Fruit fly (Drosophila melanogaster): ENCODE measurements around the gene cact.

Gene cact

dm6 chr2L:16326892-16327291, 885 bp upstream of the cact start, which contains the start of gene CG4278 (continued):
- TF ChIP-seq sug (tag; optimal IDR thresholded peaks at IDR 0.05) (no peak), slbo (GFP tag; IDR thresholded peaks at IDR 0.05) (no peak), vnd (GFP tag; IDR thresholded peaks at IDR 0.05; ENCODE audit: partially characterized antibody) (no peak), PHDP (tag; optimal IDR thresholded peaks at IDR 0.05) (no peak), CG30020 (tag; optimal IDR thresholded peaks at IDR 0.05) (peak; percentile 0), tup (GFP tag; optimal IDR thresholded peaks at IDR 0.05) (no peak), CG1603 (tag; optimal IDR thresholded peaks at IDR 0.05) (peak; percentile 42), ro (GFP tag; IDR thresholded peaks at IDR 0.05) (no peak), h (optimal IDR thresholded peaks at IDR 0.05) (no peak), CG31224 (GFP tag; IDR thresholded peaks at IDR 0.05) (no peak), CG17359 (tag; optimal IDR thresholded peaks at IDR 0.05) (no peak), mld (GFP tag; IDR thresholded peaks at IDR 0.05; ENCODE audit: partially characterized antibody) (no peak), tll (GFP tag; optimal IDR thresholded peaks at IDR 0.05) (peak in 1 of 2 experiments; percentile 55), Fer2 (tag; optimal IDR thresholded peaks at IDR 0.05) (no peak), CG18764 (GFP tag; optimal IDR thresholded peaks at IDR 0.05) (no peak), CG4730 (GFP tag; IDR thresholded peaks at IDR 0.05) (no peak), chinmo (GFP tag; IDR thresholded peaks at IDR 0.05; ENCODE audit: partially characterized antibody) (no peak), esg (GFP tag; conservative IDR thresholded peaks at IDR 0.05) (no peak), CG11723 (GFP tag; optimal IDR thresholded peaks at IDR 0.05) (no peak), Taf1 (GFP tag; IDR thresholded peaks at IDR 0.05) (no peak), kah (GFP tag; optimal IDR thresholded peaks at IDR 0.05) (no peak), HLHmδ (GFP tag; optimal IDR thresholded peaks at IDR 0.05) (no peak), CG10959 (GFP tag; IDR thresholded peaks at IDR 0.05) (no peak), CG10462 (GFP tag; optimal IDR thresholded peaks at IDR 0.05) (no peak), tgo (GFP tag; IDR thresholded peaks at IDR 0.05) (no peak), CG10267 (tag; optimal IDR thresholded peaks at IDR 0.05) (peak; percentile 10), cad (GFP tag; optimal IDR thresholded peaks at IDR 0.05) (no peak), CG8765 (GFP tag; IDR thresholded peaks at IDR 0.05) (no peak), ssp (GFP tag; IDR thresholded peaks at IDR 0.05) (no peak), CG18262 (tag; optimal IDR thresholded peaks at IDR 0.05) (no peak), Deaf1 (tag; optimal IDR thresholded peaks at IDR 0.05) (no peak), CG17186 (GFP tag; optimal IDR thresholded peaks at IDR 0.05) (peak; percentile 2), sisA (GFP tag; IDR thresholded peaks at IDR 0.05) (no peak), so (GFP tag; IDR thresholded peaks at IDR 0.05) (no peak), Mrtf (GFP tag; IDR thresholded peaks at IDR 0.05) (no peak), CG33213 (GFP tag; optimal IDR thresholded peaks at IDR 0.05) (no peak), fd102C (GFP tag; optimal IDR thresholded peaks at IDR 0.05) (no peak), E2f2 (GFP tag; IDR thresholded peaks at IDR 0.05) (peak; percentile 89), Ets97D (GFP tag; optimal IDR thresholded peaks at IDR 0.05) (no peak), CG6791 (GFP tag; IDR thresholded peaks at IDR 0.05; ENCODE audit: partially characterized antibody) (no peak), CG12071 (GFP tag; optimal IDR thresholded peaks at IDR 0.05) (no peak), Ada2b (GFP tag; IDR thresholded peaks at IDR 0.05) (no peak), jumu (GFP tag; optimal IDR thresholded peaks at IDR 0.05) (no peak), ac (GFP tag; optimal IDR thresholded peaks at IDR 0.05) (no peak), BEAF-32 (GFP tag; optimal IDR thresholded peaks at IDR 0.05) (peak; percentile 13), Neu2 (GFP tag; optimal IDR thresholded peaks at IDR 0.05; ENCODE audit: borderline replicate concordance) (no peak), toy (GFP tag; IDR thresholded peaks at IDR 0.05) (no peak), lab (GFP tag; optimal IDR thresholded peaks at IDR 0.05) (no peak), CG17361 (GFP tag; IDR thresholded peaks at IDR 0.05) (no peak), chn (GFP tag; optimal IDR thresholded peaks at IDR 0.05) (no peak), pzg (GFP tag; optimal IDR thresholded peaks at IDR 0.05) (peak; percentile 44), Dref (GFP tag; IDR thresholded peaks at IDR 0.05) (no peak)

Measured in whole organism, embryonic.